Fruit fly (Drosophila melanogaster) whole organism: ENCODE data around the gene CG43447.

ENCODE experiments used
- CG8478 ChIP-seq: fragments of >200 bp; optimal IDR thresholded peaks from 2 replicates; lab custom pipeline; 2018; ENCODE audit warnings: inconsistent platforms
- pan ChIP-seq: fragments of >200 bp; optimal IDR thresholded peaks from 2 replicates; lab custom pipeline; 2017
- psq ChIP-seq: fragments of >200 bp; optimal IDR thresholded peaks from 2 replicates; lab custom pipeline; 2017

DNA sequence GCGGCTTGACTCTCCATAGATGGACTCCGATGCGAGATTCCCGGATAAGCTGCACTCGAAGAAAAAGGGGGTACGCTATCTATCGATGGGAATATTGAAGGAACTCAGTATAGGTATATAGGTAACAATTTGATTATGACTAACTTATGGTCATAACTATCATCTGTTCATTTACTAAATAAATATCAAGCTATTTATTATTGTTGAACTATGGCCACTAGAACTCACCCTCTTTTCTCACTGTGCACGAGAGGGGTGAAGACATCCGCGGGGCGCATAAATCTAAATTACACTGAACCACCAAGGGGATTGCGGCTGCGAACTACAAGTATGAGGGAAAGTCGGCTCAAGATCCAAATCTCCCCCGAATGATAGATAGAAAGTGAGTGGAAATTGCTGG lies 516 bp downstream of the CG43447 start, which contains the start of gene CG44290:
- no peak for TF ChIP-seq psq (lab: Kevin White, UChicago)
- TF ChIP-seq pan, result no peak
- TF ChIP-seq CG8478 (lab: Kevin White, UChicago), result no peak
